Fruit fly (Drosophila melanogaster) whole organism, embryonic: ENCODE data around the gene Tcs6.

ENCODE experiments used
- CG8388 ChIP-seq: fragments of 200-800 bp; sonication (Bioruptor generic); optimal IDR thresholded peaks from 2 replicates; lab custom pipeline; 2019; ENCODE audit warnings: missing biosample characterization, mild to moderate bottlenecking, missing genetic modification characterization, moderate library complexity
- Max ChIP-seq: fragments of 200-800 bp; sonication (Bioruptor generic); optimal IDR thresholded peaks from 2 replicates; lab custom pipeline; 2016; ENCODE audit warnings: missing biosample characterization, mild to moderate bottlenecking, missing genetic modification characterization
- oc ChIP-seq: fragments of 200-800 bp; sonication (Bioruptor generic); optimal IDR thresholded peaks from 2 replicates; lab custom pipeline; 2018; ENCODE audit warnings: missing biosample characterization, mild to moderate bottlenecking, missing genetic modification characterization, moderate library complexity
- sqz ChIP-seq: fragments of 200-800 bp; sonication (Bioruptor generic); optimal IDR thresholded peaks from 3 replicates; lab custom pipeline; 2018; ENCODE audit warnings: missing biosample characterization, mild to moderate bottlenecking, missing genetic modification characterization

dm6 chr3R:26010628-26011027 is 47.4 kb downstream of the Tcs6 start:
- no peak for TF ChIP-seq CG8388
- no peak for TF ChIP-seq oc (tag; lab: Kevin White, UChicago)
- TF ChIP-seq sqz (GFP tag; lab: Kevin White, UChicago): no peak
- no peak for TF ChIP-seq Max (GFP tag; lab: Kevin White, UChicago)
